Fruit fly (Drosophila melanogaster): ENCODE results near the gene mth.

The mth gene

DNA sequence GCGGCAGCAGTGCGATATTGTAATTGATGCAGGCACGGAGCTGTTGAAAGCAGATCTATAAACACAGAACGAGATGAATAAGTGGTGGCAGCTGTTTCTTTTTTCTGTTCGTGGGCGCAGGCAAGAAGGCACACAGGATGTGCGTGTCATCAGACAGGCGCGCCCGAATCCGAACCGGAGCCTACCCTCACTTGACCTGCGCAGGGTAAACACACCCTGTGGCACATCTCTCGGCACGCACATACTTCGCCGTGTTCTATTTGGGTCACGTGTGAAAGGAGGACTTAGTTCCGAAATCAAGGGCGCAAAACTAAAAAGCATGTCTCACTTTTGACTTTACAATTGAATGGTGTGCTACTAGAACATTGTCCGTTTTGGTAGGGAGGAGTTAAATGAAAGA is 25.3 kb downstream of the mth start:
- TF ChIP-seq CG14711 (tag; optimal IDR thresholded peaks at IDR 0.05) (no peak), bab1 (GFP tag; optimal IDR thresholded peaks at IDR 0.05) (no peak), pad (GFP tag; optimal IDR thresholded peaks at IDR 0.05) (no peak), toe (GFP tag; optimal IDR thresholded peaks at IDR 0.05) (no peak), Hr96 (GFP tag; optimal IDR thresholded peaks at IDR 0.05) (no peak), Clk (GFP tag; optimal IDR thresholded peaks at IDR 0.05) (no peak), CG1620 (GFP tag; optimal IDR thresholded peaks at IDR 0.05) (no peak), cic (GFP tag; optimal IDR thresholded peaks at IDR 0.05) (no peak), ovo (GFP tag; optimal IDR thresholded peaks at IDR 0.05) (no peak), CG7101 (tag; optimal IDR thresholded peaks at IDR 0.05) (no peak), Crg-1 (GFP tag; optimal IDR thresholded peaks at IDR 0.05) (no peak), CG11617 (GFP tag; optimal IDR thresholded peaks at IDR 0.05) (no peak), CG7045 (GFP tag; optimal IDR thresholded peaks at IDR 0.05) (no peak), cnc (optimal IDR thresholded peaks at IDR 0.05) (no peak), CG12768 (GFP tag; optimal IDR thresholded peaks at IDR 0.05) (no peak), kay (GFP tag; ENCODE audit: borderline replicate concordance) (no peak)

DNA sequence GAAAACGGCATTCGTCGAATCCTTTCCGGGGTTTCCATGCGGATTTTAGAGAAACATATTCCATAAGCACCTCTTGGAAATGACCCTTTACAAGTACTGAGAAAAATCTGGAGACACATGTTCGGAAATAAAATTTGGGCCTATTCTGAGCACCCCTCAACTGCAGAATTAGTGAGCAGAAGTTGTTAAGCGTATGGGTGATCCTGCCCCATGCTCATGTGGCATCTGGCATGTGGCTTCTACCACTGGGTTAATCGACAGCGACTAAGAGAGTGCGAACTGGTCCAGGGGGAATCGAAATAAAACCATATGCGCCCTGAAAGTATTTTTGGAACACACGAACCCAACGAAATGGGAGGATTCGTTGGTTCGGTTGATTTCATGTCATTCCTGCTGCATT is 26.0 kb downstream of the mth start:
- no peak for TF ChIP-seq CG1620 (GFP tag; optimal IDR thresholded peaks at IDR 0.05)
- TF ChIP-seq pad (GFP tag; optimal IDR thresholded peaks at IDR 0.05): no peak
- TF ChIP-seq CG33017 (tag; optimal IDR thresholded peaks at IDR 0.05): no peak
- no peak for TF ChIP-seq Crg-1 (GFP tag; optimal IDR thresholded peaks at IDR 0.05)
- no peak for TF ChIP-seq cnc (optimal IDR thresholded peaks at IDR 0.05)
- no peak for TF ChIP-seq ovo (GFP tag; optimal IDR thresholded peaks at IDR 0.05)
- no peak for TF ChIP-seq bab1 (GFP tag; optimal IDR thresholded peaks at IDR 0.05)
- TF ChIP-seq CG5204 (GFP tag; optimal IDR thresholded peaks at IDR 0.05): no peak
- TF ChIP-seq CG12768 (GFP tag; optimal IDR thresholded peaks at IDR 0.05): no peak
- no peak for TF ChIP-seq kay (GFP tag; ENCODE audit: borderline replicate concordance)
- TF ChIP-seq CG7101 (tag; optimal IDR thresholded peaks at IDR 0.05): no peak
- TF ChIP-seq Hr96 (GFP tag; optimal IDR thresholded peaks at IDR 0.05): no peak

DNA sequence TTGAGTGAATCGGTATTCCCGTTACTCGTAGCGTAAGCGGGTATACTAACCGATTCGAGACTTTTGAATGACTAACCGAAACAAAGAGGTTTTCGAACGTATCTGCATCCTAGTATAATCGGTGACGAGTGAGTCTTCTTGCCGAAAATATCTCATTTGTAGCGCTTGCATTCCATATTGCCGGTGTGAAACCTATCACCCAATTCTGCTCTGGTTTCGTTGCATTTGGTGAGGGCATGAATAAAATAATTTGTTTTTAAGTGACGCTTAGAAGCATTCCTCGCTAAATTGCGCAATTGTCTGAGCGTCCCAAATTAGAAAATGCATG is 26.8 kb downstream of the mth start:
- TF ChIP-seq CG11617 (GFP tag; optimal IDR thresholded peaks at IDR 0.05) (no peak), pad (GFP tag; optimal IDR thresholded peaks at IDR 0.05) (no peak), CG12768 (GFP tag; optimal IDR thresholded peaks at IDR 0.05) (no peak), Clk (GFP tag; optimal IDR thresholded peaks at IDR 0.05) (no peak), CG1620 (GFP tag; optimal IDR thresholded peaks at IDR 0.05) (no peak), Mnt (GFP tag; optimal IDR thresholded peaks at IDR 0.05) (no peak), tj (GFP tag; optimal IDR thresholded peaks at IDR 0.05) (no peak), kay (GFP tag; ENCODE audit: borderline replicate concordance) (no peak), CG7101 (tag; optimal IDR thresholded peaks at IDR 0.05) (no peak), Crg-1 (GFP tag; optimal IDR thresholded peaks at IDR 0.05) (no peak), ovo (GFP tag; optimal IDR thresholded peaks at IDR 0.05) (no peak)

DNA sequence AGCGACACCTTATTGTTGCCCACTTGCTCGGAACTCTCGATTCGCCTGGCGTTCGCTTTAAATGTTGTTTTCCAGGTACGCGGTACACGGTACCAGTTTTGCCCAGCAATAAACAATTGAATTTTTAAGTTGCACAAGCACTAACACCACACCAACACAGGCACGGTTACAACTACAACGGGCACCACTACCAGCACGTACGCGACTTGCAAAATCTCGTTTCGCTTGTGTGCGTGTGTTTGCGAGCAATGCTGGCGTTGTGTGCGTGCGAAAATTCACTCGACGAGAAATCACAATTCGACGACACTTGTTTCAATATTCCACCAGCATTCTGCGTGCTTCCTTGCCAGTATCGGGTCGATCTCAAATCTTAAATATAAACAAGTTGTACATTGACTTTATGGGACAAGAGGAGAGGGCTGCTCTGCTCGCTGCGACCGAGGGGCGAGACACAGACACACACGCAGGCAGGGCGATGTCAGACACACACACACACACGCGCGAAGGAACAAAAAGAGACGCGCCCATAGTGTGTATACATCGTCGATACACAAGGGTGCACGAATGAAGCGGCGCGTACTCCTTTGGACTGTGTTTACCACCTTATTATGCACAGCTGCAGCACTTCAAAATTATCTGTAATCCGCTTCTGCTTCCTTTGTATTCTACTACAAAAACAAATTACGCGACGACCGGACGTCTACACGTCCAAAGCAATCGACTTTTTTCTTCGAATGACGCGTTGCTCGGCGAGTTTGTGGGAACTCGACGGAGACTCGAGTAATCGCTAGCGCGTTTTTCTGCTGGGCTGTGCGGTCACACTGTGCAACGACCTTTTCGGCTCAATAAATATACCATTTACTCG is 27.4 kb downstream of the mth start, which contains the start of gene fwd:
Gene fwd, minus strand, starts transcription at position 740 of the 865 bp plus-strand sequence.
- TF ChIP-seq toe (GFP tag; optimal IDR thresholded peaks at IDR 0.05) (no peak), ovo (GFP tag; optimal IDR thresholded peaks at IDR 0.05) (peak; percentile 52), cnc (optimal IDR thresholded peaks at IDR 0.05) (no peak), CG7101 (tag; optimal IDR thresholded peaks at IDR 0.05) (peak; percentile 51), Crg-1 (GFP tag; optimal IDR thresholded peaks at IDR 0.05) (no peak), CG14711 (tag; optimal IDR thresholded peaks at IDR 0.05) (no peak), Hr96 (GFP tag; optimal IDR thresholded peaks at IDR 0.05) (no peak), tj (GFP tag; optimal IDR thresholded peaks at IDR 0.05) (peak; percentile 18), bab1 (GFP tag; optimal IDR thresholded peaks at IDR 0.05) (peak; percentile 70), CG33017 (tag; optimal IDR thresholded peaks at IDR 0.05) (peak; percentile 22), kay (GFP tag; ENCODE audit: borderline replicate concordance) (no peak), CG5204 (GFP tag; optimal IDR thresholded peaks at IDR 0.05) (no peak), Mnt (GFP tag; optimal IDR thresholded peaks at IDR 0.05) (no peak), CG7045 (GFP tag; optimal IDR thresholded peaks at IDR 0.05) (no peak), CG1620 (GFP tag; optimal IDR thresholded peaks at IDR 0.05) (peak; percentile 23), Clk (GFP tag; optimal IDR thresholded peaks at IDR 0.05) (no peak), CG12768 (GFP tag; optimal IDR thresholded peaks at IDR 0.05) (no peak), pad (GFP tag; optimal IDR thresholded peaks at IDR 0.05) (peak; percentile 51), CG11617 (GFP tag; optimal IDR thresholded peaks at IDR 0.05) (peak; percentile 57), cic (GFP tag; optimal IDR thresholded peaks at IDR 0.05) (peak; percentile 47)

DNA sequence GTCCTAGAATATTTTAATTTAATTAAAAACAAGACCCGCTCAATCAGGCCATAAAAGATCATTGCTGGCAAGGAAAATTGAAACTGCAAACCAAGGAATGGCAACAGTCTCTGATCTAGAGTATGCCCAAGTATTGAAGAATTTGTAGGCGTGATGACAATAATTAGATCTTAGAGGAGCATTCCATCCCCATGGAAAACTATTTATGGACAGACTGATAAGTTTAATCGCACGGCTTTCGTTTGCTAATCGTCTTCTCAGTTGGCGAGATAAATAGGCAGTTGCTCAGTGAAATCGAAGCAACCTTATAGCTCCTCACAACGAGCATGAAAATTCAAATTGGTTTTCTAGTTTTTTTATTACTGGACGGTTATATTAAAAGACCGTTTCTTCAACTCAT is 30.0 kb downstream of the mth start, which contains the start of gene ddbt:
Gene ddbt, plus strand, starts transcription at position 301 of the 400 bp plus-strand sequence.
- TF ChIP-seq kay (GFP tag; ENCODE audit: borderline replicate concordance) (no peak), CG11617 (GFP tag; optimal IDR thresholded peaks at IDR 0.05) (no peak), CG12768 (GFP tag; optimal IDR thresholded peaks at IDR 0.05) (no peak), Mnt (GFP tag; optimal IDR thresholded peaks at IDR 0.05) (no peak), CG33017 (tag; optimal IDR thresholded peaks at IDR 0.05) (no peak), CG5204 (GFP tag; optimal IDR thresholded peaks at IDR 0.05) (no peak), cic (GFP tag; optimal IDR thresholded peaks at IDR 0.05) (no peak), toe (GFP tag; optimal IDR thresholded peaks at IDR 0.05) (no peak), CG7101 (tag; optimal IDR thresholded peaks at IDR 0.05) (no peak), CG14711 (tag; optimal IDR thresholded peaks at IDR 0.05) (no peak), Hr96 (GFP tag; optimal IDR thresholded peaks at IDR 0.05) (no peak), ovo (GFP tag; optimal IDR thresholded peaks at IDR 0.05) (no peak), cnc (optimal IDR thresholded peaks at IDR 0.05) (no peak)

DNA sequence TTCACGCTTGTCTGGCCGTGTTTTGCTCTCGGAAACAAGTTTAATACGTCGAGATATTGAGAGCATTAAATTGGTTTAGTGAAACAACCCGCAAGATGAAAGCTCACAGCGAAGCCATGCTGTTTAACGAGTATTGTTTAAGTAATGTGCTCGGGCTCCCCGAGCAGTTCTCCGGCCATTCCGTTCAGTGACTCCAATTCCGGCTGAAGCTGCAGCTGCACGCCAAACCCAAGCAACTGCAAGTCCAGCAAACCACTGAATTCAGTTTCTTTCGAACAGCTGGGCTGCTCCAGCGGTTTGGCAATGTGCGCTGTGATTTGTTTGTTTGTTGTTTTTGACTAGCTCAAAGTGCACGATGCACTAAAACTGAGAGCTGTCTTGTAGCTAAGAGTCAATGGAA is 31.6 kb downstream of the mth start:
- TF ChIP-seq CG1620 (GFP tag; optimal IDR thresholded peaks at IDR 0.05) (no peak), CG7045 (GFP tag; optimal IDR thresholded peaks at IDR 0.05) (no peak), Hr96 (GFP tag; optimal IDR thresholded peaks at IDR 0.05) (no peak), toe (GFP tag; optimal IDR thresholded peaks at IDR 0.05) (no peak), Crg-1 (GFP tag; optimal IDR thresholded peaks at IDR 0.05) (no peak), cic (GFP tag; optimal IDR thresholded peaks at IDR 0.05) (no peak)

Measured in whole organism, adult.